Worm (Caenorhabditis elegans) whole organism, young adult: ENCODE data around the gene epg-3.

Experiments
- B0336.3 ChIP-seq: fragments of 200-800 bp; sonication (Bioruptor generic); IDR thresholded peaks from 2 replicates; pipeline ENCODE4 v1.3.6; 2022; ENCODE audit warnings: missing genetic modification characterization, missing compliant biosample characterization
- C17E4.6 ChIP-seq: fragments of 200-800 bp; sonication (Bioruptor generic); IDR thresholded peaks from 2 replicates; pipeline ENCODE4 v1.3.6; 2022; ENCODE audit warnings: missing genetic modification reagents, missing genetic modification characterization, missing compliant biosample characterization
- F10E7.11 ChIP-seq: sonication (generic microtip); optimal IDR thresholded peaks from 2 replicates; lab custom pipeline; 2017; ENCODE audit warnings: mild to moderate bottlenecking, missing genetic modification characterization, moderate library complexity, missing compliant biosample characterization
- F22D6.2 ChIP-seq: sonication (generic microtip); optimal IDR thresholded peaks from 2 replicates; lab custom pipeline; 2016; ENCODE audit warnings: mild to moderate bottlenecking, missing genetic modification characterization, missing compliant biosample characterization
- F39B2.1 ChIP-seq: fragments of 200-800 bp; sonication (Bioruptor generic); IDR thresholded peaks from 2 replicates; pipeline ENCODE4 v1.3.6; 2022; ENCODE audit warnings: missing genetic modification reagents, missing genetic modification characterization, missing compliant biosample characterization
- F49E8.2 ChIP-seq: sonication (generic microtip); optimal IDR thresholded peaks from 3 replicates; lab custom pipeline; 2017; ENCODE audit warnings: missing genetic modification characterization, mild to moderate bottlenecking, missing compliant biosample characterization, antibody characterized with exemption, moderate library complexity; ENCODE audit not compliant: insufficient read depth
- F52B5.7 ChIP-seq: sonication (generic microtip); optimal IDR thresholded peaks from 2 replicates; lab custom pipeline; 2016; ENCODE audit warnings: mild to moderate bottlenecking, missing genetic modification characterization, missing compliant biosample characterization
- T07F8.4 ChIP-seq: sonication (generic microtip); optimal IDR thresholded peaks from 2 replicates; lab custom pipeline; 2016; ENCODE audit warnings: mild to moderate bottlenecking, missing genetic modification characterization, moderate library complexity, missing compliant biosample characterization
- Y53F4B.3 ChIP-seq: fragments of 200-800 bp; sonication (Bioruptor generic); IDR thresholded peaks from 2 replicates; pipeline ENCODE4 v1.3.6; 2022; ENCODE audit warnings: missing genetic modification reagents, missing genetic modification characterization, missing compliant biosample characterization
- Y67H2A.10 ChIP-seq: fragments of 200-800 bp; sonication (Bioruptor generic); conservative IDR thresholded peaks from 2 replicates; pipeline ENCODE4 v1.3.6; 2022; ENCODE audit warnings: missing genetic modification reagents, missing genetic modification characterization, missing compliant biosample characterization
- Y79H2A.3 ChIP-seq: fragments of 200-800 bp; sonication (Bioruptor generic); conservative IDR thresholded peaks from 2 replicates; pipeline ENCODE4 v1.3.6; 2022; ENCODE audit warnings: missing genetic modification reagents, missing genetic modification characterization, missing compliant biosample characterization
- ZK185.1 ChIP-seq: sonication (generic microtip); optimal IDR thresholded peaks from 2 replicates; lab custom pipeline; 2016; ENCODE audit warnings: mild to moderate bottlenecking, missing genetic modification characterization, missing compliant biosample characterization; ENCODE audit not compliant: poor library complexity, severe bottlenecking
- akir-1 ChIP-seq: fragments of 200-800 bp; sonication (Bioruptor generic); optimal IDR thresholded peaks from 2 replicates; lab custom pipeline; 2018; ENCODE audit warnings: mild to moderate bottlenecking, missing genetic modification characterization, moderate library complexity, missing compliant biosample characterization
- aptf-2 ChIP-seq: fragments of 200-800 bp; sonication (Bioruptor generic); conservative IDR thresholded peaks from 2 replicates; pipeline ENCODE4 v1.3.6; 2022; ENCODE audit warnings: missing genetic modification reagents, missing genetic modification characterization, missing compliant biosample characterization
- aptf-3 ChIP-seq: fragments of 200-800 bp; sonication (Bioruptor generic); IDR thresholded peaks from 2 replicates; pipeline ENCODE4 v1.3.6; 2022; ENCODE audit warnings: missing genetic modification characterization, missing compliant biosample characterization
- athp-1 ChIP-seq: sonication (generic microtip); optimal IDR thresholded peaks from 2 replicates; lab custom pipeline; 2017; ENCODE audit warnings: mild to moderate bottlenecking, missing genetic modification characterization, missing compliant biosample characterization
- attf-3 ChIP-seq: fragments of 200-800 bp; sonication (Bioruptor generic); conservative IDR thresholded peaks from 2 replicates; pipeline ENCODE4 v1.3.6; 2022; ENCODE audit warnings: missing genetic modification reagents, missing genetic modification characterization, missing compliant biosample characterization
- bed-1 ChIP-seq: fragments of 200-800 bp; sonication (Bioruptor generic); IDR thresholded peaks from 2 replicates; pipeline ENCODE4 v1.3.6; 2022; ENCODE audit warnings: missing genetic modification reagents, missing genetic modification characterization, missing compliant biosample characterization
- ceh-27 ChIP-seq: fragments of 200-800 bp; sonication (Bioruptor generic); optimal IDR thresholded peaks from 2 replicates; lab custom pipeline; 2018; ENCODE audit warnings: mild to moderate bottlenecking, missing genetic modification characterization, moderate library complexity, missing compliant biosample characterization
- egl-18 ChIP-seq: fragments of 200-800 bp; sonication (Bioruptor generic); IDR thresholded peaks from 2 replicates; pipeline ENCODE4 v1.3.6; 2022; ENCODE audit warnings: missing genetic modification reagents, missing genetic modification characterization, missing compliant biosample characterization
- egrh-3 ChIP-seq: fragments of 200-800 bp; sonication (Bioruptor generic); IDR thresholded peaks from 2 replicates; pipeline ENCODE4 v1.3.6; 2022; ENCODE audit warnings: missing genetic modification reagents, missing genetic modification characterization, missing compliant biosample characterization
- ekl-4 ChIP-seq: fragments of 200-800 bp; sonication (Bioruptor generic); IDR thresholded peaks from 2 replicates; pipeline ENCODE4 v1.3.6; 2022; ENCODE audit warnings: missing genetic modification reagents, missing genetic modification characterization, missing compliant biosample characterization
- fkh-3 ChIP-seq: sonication (generic microtip); optimal IDR thresholded peaks from 2 replicates; lab custom pipeline; 2016; ENCODE audit warnings: mild to moderate bottlenecking, missing genetic modification characterization, missing compliant biosample characterization
- gei-17 ChIP-seq: fragments of 200-800 bp; sonication (Bioruptor generic); optimal IDR thresholded peaks from 2 replicates; lab custom pipeline; 2018; ENCODE audit warnings: mild to moderate bottlenecking, missing genetic modification characterization, missing compliant biosample characterization
- hmg-20 ChIP-seq: fragments of 200-800 bp; sonication (Bioruptor generic); IDR thresholded peaks from 2 replicates; pipeline ENCODE4 v1.3.6; 2022; ENCODE audit warnings: missing genetic modification reagents, missing genetic modification characterization, missing compliant biosample characterization
- hrde-1 ChIP-seq: sonication (generic microtip); optimal IDR thresholded peaks from 2 replicates; lab custom pipeline; 2016; ENCODE audit warnings: missing genetic modification characterization, mild to moderate bottlenecking, missing compliant biosample characterization, moderate library complexity, missing genotype, missing genetic modification reagents, borderline replicate concordance
- hsf-1 ChIP-seq: fragments of 200-800 bp; sonication (Bioruptor generic); IDR thresholded peaks from 2 replicates; pipeline ENCODE4 v1.3.6; 2022; ENCODE audit warnings: missing genetic modification reagents, missing genetic modification characterization, missing compliant biosample characterization
- let-526 ChIP-seq: fragments of 200-800 bp; sonication (Bioruptor generic); IDR thresholded peaks from 2 replicates; pipeline ENCODE4 v1.3.6; 2022; ENCODE audit warnings: missing genetic modification reagents, missing genetic modification characterization, missing compliant biosample characterization
- lin-35 ChIP-seq, 3 experiments: fragments of 150-350 bp in 2 of 3; sonication (generic microtip) in 1 of 3; optimal IDR thresholded peaks; 2 replicates each; lab custom pipeline; 2014 to 2018; ENCODE audit warnings: missing biosample characterization in 3 of 3, missing genetic modification characterization in 3 of 3, missing genetic modification reagents in 3 of 3
- lir-1 ChIP-seq: fragments of 200-800 bp; sonication (Bioruptor generic); conservative IDR thresholded peaks from 2 replicates; pipeline ENCODE4 v1.3.6; 2022; ENCODE audit warnings: missing genetic modification reagents, missing genetic modification characterization, missing compliant biosample characterization
- mes-4 ChIP-seq: sonication (generic microtip); optimal IDR thresholded peaks from 2 replicates; lab custom pipeline; 2016; ENCODE audit warnings: missing genotype, missing genetic modification characterization, missing compliant biosample characterization
- nfya-2 ChIP-seq: fragments of 200-800 bp; sonication (Bioruptor generic); IDR thresholded peaks from 2 replicates; pipeline ENCODE4 v1.3.6; 2022; ENCODE audit warnings: missing genetic modification reagents, missing genetic modification characterization, missing compliant biosample characterization
- nhr-179 ChIP-seq: sonication (generic microtip); optimal IDR thresholded peaks from 2 replicates; lab custom pipeline; 2016; ENCODE audit warnings: mild to moderate bottlenecking, missing genetic modification characterization, missing compliant biosample characterization
- nhr-27 ChIP-seq: fragments of 200-800 bp; sonication (Bioruptor generic); optimal IDR thresholded peaks from 2 replicates; lab custom pipeline; 2018; ENCODE audit warnings: mild to moderate bottlenecking, missing genetic modification characterization, moderate library complexity, missing compliant biosample characterization
- nhr-80 ChIP-seq: sonication (generic microtip); optimal IDR thresholded peaks from 2 replicates; lab custom pipeline; 2016; ENCODE audit warnings: missing genetic modification characterization, missing compliant biosample characterization
- nhr-90 ChIP-seq: sonication (generic microtip); optimal IDR thresholded peaks from 2 replicates; lab custom pipeline; 2016; ENCODE audit warnings: missing genotype, mild to moderate bottlenecking, missing genetic modification characterization, missing compliant biosample characterization
- rcor-1 ChIP-seq: fragments of 200-800 bp; sonication (Bioruptor generic); IDR thresholded peaks from 2 replicates; pipeline ENCODE4 v1.3.6; 2022; ENCODE audit warnings: missing genetic modification reagents, missing genetic modification characterization, missing compliant biosample characterization
- rpc-1 ChIP-seq, 2 experiments: fragments of 150-350 bp in 1 of 2; sonication (generic microtip) in 1 of 2; optimal IDR thresholded peaks; 2 replicates each; lab custom pipeline; 2014 to 2018; ENCODE audit warnings: missing biosample characterization in 1 of 2, missing genetic modification characterization in 1 of 2, missing genetic modification reagents in 1 of 2, missing genotype in 1 of 2
- snpc-1.1 ChIP-seq: sonication (generic microtip); optimal IDR thresholded peaks from 2 replicates; lab custom pipeline; 2017; ENCODE audit warnings: missing genetic modification characterization, mild to moderate bottlenecking, missing compliant biosample characterization, antibody characterized with exemption, moderate library complexity, missing genotype, missing genetic modification reagents; ENCODE audit not compliant: insufficient read depth
- snpc-4 ChIP-seq, 5 experiments: fragments of 150-350 bp in 1 of 5; sonication (generic microtip) in 4 of 5; optimal IDR thresholded peaks; 2 replicates each; lab custom pipeline; 2014 to 2018; ENCODE audit warnings: missing genetic modification characterization in 5 of 5, missing biosample characterization in 3 of 5, antibody characterized with exemption in 2 of 5, mild to moderate bottlenecking in 2 of 5, missing compliant biosample characterization in 2 of 5, missing genotype in 2 of 5, moderate library complexity in 2 of 5, missing genetic modification reagents in 1 of 5
- tbp1 ChIP-seq: fragments of 200-800 bp; sonication (Bioruptor generic); optimal IDR thresholded peaks from 2 replicates; lab custom pipeline; 2018; ENCODE audit warnings: mild to moderate bottlenecking, missing genetic modification characterization, missing compliant biosample characterization
- tlf-1 ChIP-seq: fragments of 200-800 bp; sonication (Bioruptor generic); optimal IDR thresholded peaks from 2 replicates; lab custom pipeline; 2018; ENCODE audit warnings: mild to moderate bottlenecking, missing genetic modification characterization, missing compliant biosample characterization
- zfh-2 ChIP-seq: fragments of 200-800 bp; sonication (Bioruptor generic); conservative IDR thresholded peaks from 2 replicates; pipeline ENCODE4 v1.3.6; 2022; ENCODE audit warnings: missing genetic modification reagents, missing genetic modification characterization, missing compliant biosample characterization
- zim-3 ChIP-seq: sonication (generic microtip); optimal IDR thresholded peaks from 2 replicates; lab custom pipeline; 2017; ENCODE audit warnings: mild to moderate bottlenecking, missing genetic modification characterization, moderate library complexity, missing compliant biosample characterization
- ztf-22 ChIP-seq: fragments of 200-800 bp; sonication (Bioruptor generic); optimal IDR thresholded peaks from 2 replicates; lab custom pipeline; 2018; ENCODE audit warnings: mild to moderate bottlenecking, missing genetic modification characterization, moderate library complexity, missing compliant biosample characterization
- ztf-6 ChIP-seq: fragments of 200-800 bp; sonication (Bioruptor generic); IDR thresholded peaks from 2 replicates; pipeline ENCODE4 v1.3.6; 2022; ENCODE audit warnings: missing genetic modification reagents, missing genetic modification characterization, missing compliant biosample characterization

The epg-3 gene

ce11 chrIII:12904987-12905541 is 29.5 kb upstream of the epg-3 start, which contains the start of gene cox-5A (continued):
- TF ChIP-seq Y53F4B.3 (GFP tag; lab: Robert Waterston, UW) (peak; percentile 47; the same call in 1 of the 2 replicates), let-526 (GFP tag; lab: Robert Waterston, UW) (peak; percentile 96), B0336.3 (GFP tag; lab: Robert Waterston, UW) (peak; percentile 99), zim-3 (tag; lab: Kevin White, UChicago) (peak; percentile 81), hmg-20 (GFP tag; lab: Robert Waterston, UW) (peak; percentile 95), Y67H2A.10 (GFP tag; lab: Robert Waterston, UW) (peak; percentile 90), lir-1 (peak; percentile 96), nhr-27 (tag; lab: Kevin White, UChicago) (peak; percentile 63), nhr-90 (tag; lab: Kevin White, UChicago) (peak; percentile 79), C17E4.6 (GFP tag; lab: Robert Waterston, UW) (peak; percentile 96), zfh-2 (GFP tag; lab: Robert Waterston, UW) (peak; percentile 90), fkh-3 (tag; lab: Kevin White, UChicago) (no peak), tbp1 (peak; percentile 80), F22D6.2 (tag; lab: Kevin White, UChicago) (peak; percentile 93), athp-1 (tag; lab: Kevin White, UChicago) (peak; percentile 98), snpc-4 (GFP tag; optimal IDR thresholded peaks at IDR 0.05; lab: Kevin White, UChicago) (peak; percentile 85), snpc-4 (tag; optimal IDR thresholded peaks at IDR 0.05; lab: Kevin White, UChicago) (peak; percentile 91 to 94 (median 94)), ztf-22 (GFP tag; lab: Kevin White, UChicago) (peak; percentile 76), egrh-3 (GFP tag; lab: Robert Waterston, UW) (peak; percentile 66; the same call in 1 of the 2 replicates), F10E7.11 (tag; lab: Kevin White, UChicago) (peak; percentile 90), nhr-80 (tag; lab: Kevin White, UChicago) (peak; percentile 91), gei-17 (GFP tag; lab: Kevin White, UChicago) (peak; percentile 92), tlf-1 (GFP tag; lab: Kevin White, UChicago) (peak; percentile 99), ZK185.1 (tag; lab: Kevin White, UChicago) (peak; percentile 98), mes-4 (tag; lab: Kevin White, UChicago) (peak; percentile 20), Y79H2A.3 (GFP tag; lab: Robert Waterston, UW) (peak; percentile 88), hsf-1 (peak; percentile 86), nhr-179 (tag; lab: Kevin White, UChicago) (no peak), ceh-27 (GFP tag; lab: Kevin White, UChicago) (peak; percentile 99), attf-3 (peak; percentile 83), F39B2.1 (GFP tag; lab: Robert Waterston, UW) (peak; percentile 82; the same call in 1 of the 2 replicates), rcor-1 (GFP tag; lab: Robert Waterston, UW) (peak; percentile 98), aptf-2 (GFP tag; lab: Robert Waterston, UW) (0 out of 2 replicates have a peak, but pooled peaks have one; percentile 31), aptf-3 (GFP tag; lab: Robert Waterston, UW) (no peak), bed-1 (GFP tag; lab: Robert Waterston, UW) (no peak), nfya-2 (GFP tag; lab: Robert Waterston, UW) (peak; percentile 85; the same call in 1 of the 2 replicates), egl-18 (peak; percentile 92), F49E8.2 (tag; lab: Kevin White, UChicago) (peak; percentile 93), akir-1 (GFP tag; lab: Kevin White, UChicago) (no peak), F52B5.7 (tag; lab: Kevin White, UChicago) (peak; percentile 88), T07F8.4 (tag; lab: Kevin White, UChicago) (peak; percentile 62), ekl-4 (GFP tag; lab: Robert Waterston, UW) (peak; percentile 99), snpc-1.1 (tag; lab: Kevin White, UChicago) (peak; percentile 90), ztf-6 (peak; percentile 89), hrde-1 (tag; lab: Kevin White, UChicago) (peak; percentile 69), lin-35 (GFP tag; optimal IDR thresholded peaks at IDR 0.05; lab: Kevin White, UChicago) (peak; percentile 78 to 99 (median 94)), rpc-1 (optimal IDR thresholded peaks at IDR 0.05; lab: Kevin White, UChicago) (peak; percentile 38), rpc-1 (tag; optimal IDR thresholded peaks at IDR 0.05; lab: Kevin White, UChicago) (no peak)
